Worm (Caenorhabditis elegans): ENCODE data around the gene btb-7.

btb-7 gene

DNA sequence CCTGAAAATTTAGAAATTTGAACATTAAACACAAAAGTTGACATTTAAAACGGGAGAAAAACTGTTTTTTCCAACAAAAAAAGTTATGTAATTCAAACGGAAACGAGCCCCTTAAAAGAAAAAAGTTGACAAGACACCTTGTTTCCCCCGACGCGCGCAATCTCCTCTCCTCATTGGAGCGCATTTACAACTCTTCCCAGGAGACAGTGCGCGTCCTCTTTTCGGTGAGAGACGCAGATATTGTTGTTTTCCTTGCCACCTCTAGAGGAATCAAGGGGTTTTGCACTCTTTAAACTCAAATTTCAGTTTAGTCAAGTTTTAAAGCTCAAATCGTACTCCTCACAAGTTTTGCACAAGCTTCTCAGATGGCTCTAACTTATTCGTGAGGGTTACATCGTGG lies 17.2 kb upstream of the btb-7 start, which contains the start of gene F58E1.13:
Gene F58E1.13 (minus strand): TSS at position 12 of the 400 bp plus-strand sequence.
- TF ChIP-seq ztf-11 (tag; optimal IDR thresholded peaks at IDR 0.05) (no peak), egl-27 (tag; optimal IDR thresholded peaks at IDR 0.05) (no peak), mab-9 (GFP tag; IDR thresholded peaks at IDR 0.05) (no peak)

DNA sequence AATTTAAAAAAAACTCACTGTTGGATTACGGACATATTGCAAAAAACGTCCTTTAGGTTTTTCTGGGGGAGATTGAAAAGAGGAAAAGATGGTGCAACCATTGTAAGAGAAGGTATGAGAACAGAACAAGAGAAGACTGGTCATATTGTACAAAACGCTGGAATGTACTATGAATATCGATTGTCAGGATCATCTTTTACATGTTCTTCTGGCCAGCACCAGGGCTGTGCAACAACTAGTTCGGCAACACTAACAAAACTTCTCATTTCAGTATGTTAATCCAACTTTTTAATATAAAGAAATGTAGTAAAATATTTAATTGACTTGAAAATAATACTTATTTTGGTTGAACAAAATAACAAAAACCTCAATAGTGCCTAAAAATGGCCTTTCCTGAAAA lies 9.7 kb upstream of the btb-7 start, which contains the start of gene fbxb-47:
Gene fbxb-47 (minus strand): TSS at position 101 of the 400 bp plus-strand sequence.
- no peak for TF ChIP-seq nhr-90 (tag; optimal IDR thresholded peaks at IDR 0.05; ENCODE audit: poor library complexity)
- TF ChIP-seq hpl-2 (GFP tag; optimal IDR thresholded peaks at IDR 0.05) = no peak
- TF ChIP-seq ama-1 (optimal IDR thresholded peaks at IDR 0.05) = no peak

DNA sequence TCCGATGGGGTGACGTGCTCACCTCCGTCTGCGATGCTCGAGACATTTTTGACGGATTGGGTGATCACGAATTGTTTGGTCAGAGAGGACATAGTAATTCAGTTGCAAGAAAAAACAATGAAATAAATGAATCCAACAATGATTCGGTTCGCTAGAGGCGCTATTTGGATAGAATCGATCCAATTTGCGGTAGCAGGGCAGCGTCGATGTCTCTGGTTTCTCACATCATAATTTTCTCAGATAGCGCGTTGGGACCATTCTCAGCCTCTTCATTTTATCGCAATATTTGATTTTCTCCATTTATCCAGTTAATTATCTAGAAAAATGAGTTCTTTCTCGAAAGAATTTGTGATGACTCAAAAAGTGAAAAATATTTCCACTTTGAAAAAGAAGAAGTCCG lies 6.7 kb upstream of the btb-7 start, which contains the start of gene sdz-18:
Gene sdz-18 (minus strand): TSS at position 101 of the 400 bp plus-strand sequence.
- TF ChIP-seq hlh-17 (GFP tag; optimal IDR thresholded peaks at IDR 0.05; ENCODE audit: borderline replicate concordance) (no peak), ztf-11 (tag; optimal IDR thresholded peaks at IDR 0.05) (no peak), lin-15B (tag; optimal IDR thresholded peaks at IDR 0.05) (no peak), nhr-76 (tag; optimal IDR thresholded peaks at IDR 0.05) (no peak), mep-1 (tag; optimal IDR thresholded peaks at IDR 0.05) (no peak), jun-1 (tag; optimal IDR thresholded peaks at IDR 0.05) (no peak)

DNA sequence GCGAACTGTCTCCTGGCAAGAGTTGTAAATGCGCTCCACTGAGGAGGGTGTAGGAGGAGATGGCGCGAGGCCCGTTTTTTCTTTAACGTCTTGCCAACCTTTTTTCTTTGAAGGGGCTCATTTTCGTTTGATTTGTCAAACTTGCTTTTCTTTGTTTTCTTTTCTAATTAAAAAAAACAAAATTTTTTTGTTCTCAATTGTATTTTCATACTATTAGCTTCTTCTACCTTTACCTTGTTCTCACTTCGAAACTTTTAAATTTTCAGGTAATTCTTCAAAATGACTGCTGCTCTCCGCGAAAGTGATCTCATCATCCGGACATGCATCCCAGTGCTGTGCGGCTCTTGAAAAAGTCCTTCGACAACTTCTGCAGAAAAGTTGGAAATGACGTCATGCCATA lies 3.1 kb upstream of the btb-7 start, which contains the start of gene fbxa-184:
Gene fbxa-184 (plus strand): TSS at position 301 of the 400 bp plus-strand sequence.
- TF ChIP-seq dsc-1 (tag; optimal IDR thresholded peaks at IDR 0.05) (no peak), zag-1 (tag; optimal IDR thresholded peaks at IDR 0.05) (no peak), C04F5.9 (tag; optimal IDR thresholded peaks at IDR 0.05) (no peak), lsy-2 (tag; optimal IDR thresholded peaks at IDR 0.05) (no peak), sup-37 (GFP tag; optimal IDR thresholded peaks at IDR 0.05) (no peak), egl-13 (tag; optimal IDR thresholded peaks at IDR 0.05) (no peak), tlp-1 (tag; optimal IDR thresholded peaks at IDR 0.05) (no peak), nhr-90 (tag; optimal IDR thresholded peaks at IDR 0.05; ENCODE audit: poor library complexity) (no peak), jun-1 (tag; optimal IDR thresholded peaks at IDR 0.05) (no peak), ztf-4 (tag; optimal IDR thresholded peaks at IDR 0.05) (no peak), hpl-2 (GFP tag; optimal IDR thresholded peaks at IDR 0.05) (no peak), unc-62 (GFP tag; optimal IDR thresholded peaks at IDR 0.05) (no peak), Y116A8C.19 (tag; optimal IDR thresholded peaks at IDR 0.05; ENCODE audit: borderline replicate concordance) (no peak), ceh-63 (GFP tag; optimal IDR thresholded peaks at IDR 0.05) (no peak), pag-3 (tag; optimal IDR thresholded peaks at IDR 0.05; ENCODE audit: borderline replicate concordance, insufficient read depth) (no peak), mef-2 (tag; optimal IDR thresholded peaks at IDR 0.05) (no peak), unc-30 (tag; optimal IDR thresholded peaks at IDR 0.05) (no peak), lir-3 (tag; optimal IDR thresholded peaks at IDR 0.05; ENCODE audit: poor library complexity) (no peak)

DNA sequence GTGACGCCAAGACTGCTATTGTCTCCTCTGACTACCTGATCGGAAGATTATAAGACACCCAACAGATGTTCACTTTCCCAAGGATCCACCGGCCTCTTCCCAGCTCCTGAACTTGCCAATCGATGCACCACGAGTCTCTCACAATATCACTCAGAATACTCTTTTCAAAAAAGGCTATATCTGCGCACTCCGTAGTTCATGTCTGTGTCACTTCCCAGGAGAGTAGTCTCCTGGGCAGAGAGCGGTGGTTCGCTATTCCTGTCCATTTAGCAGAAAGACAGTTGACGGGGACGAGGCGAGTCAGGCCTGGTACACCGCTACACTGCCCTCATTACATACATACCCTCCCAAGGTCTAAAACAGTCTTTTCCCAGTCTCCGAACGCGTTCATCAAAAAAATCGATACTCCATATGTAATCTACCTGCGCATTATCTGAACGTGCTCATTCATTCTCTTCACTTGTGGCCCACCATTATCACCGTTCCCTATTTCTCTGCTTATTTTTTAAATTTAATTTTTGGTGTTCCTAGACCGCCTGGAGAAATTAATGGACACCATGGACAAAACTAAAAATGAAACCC lies 1.8 kb downstream of the btb-7 start, which contains the start of gene btb-6:
Gene btb-6 (plus strand): TSS at position 532 of the 582 bp plus-strand sequence.
- TF ChIP-seq nhr-19 (GFP tag; conservative IDR thresholded peaks at IDR 0.05) (no peak), sup-37 (GFP tag; optimal IDR thresholded peaks at IDR 0.05) (no peak), lin-13 (GFP tag; optimal IDR thresholded peaks at IDR 0.05) (no peak), snpc-4 (tag; optimal IDR thresholded peaks at IDR 0.05) (no peak)

DNA sequence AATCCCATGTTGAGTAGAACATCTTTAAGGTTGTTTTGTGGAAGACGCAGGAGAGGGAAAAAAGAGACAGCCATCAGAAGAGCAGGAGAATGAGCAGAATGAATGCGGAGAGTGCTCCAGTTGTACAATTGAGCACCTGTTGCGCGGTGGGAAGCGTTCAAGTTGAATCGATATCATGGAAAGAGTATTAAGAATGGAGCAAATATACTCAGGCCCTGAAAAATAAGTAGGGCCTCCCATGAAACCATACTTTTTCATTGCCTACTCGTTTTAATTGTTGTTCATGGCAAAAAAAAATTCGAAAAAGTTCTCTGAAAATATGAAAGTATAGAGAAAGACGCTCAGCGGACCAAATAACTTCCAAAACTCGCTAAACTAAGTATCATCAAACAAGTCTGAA lies 6.1 kb downstream of the btb-7 start, which contains the start of gene fbxb-48:
Gene fbxb-48 (minus strand): TSS at position 101 of the 400 bp plus-strand sequence.
- TF ChIP-seq aly-2 (tag; optimal IDR thresholded peaks at IDR 0.05) (no peak), elt-2 (tag; optimal IDR thresholded peaks at IDR 0.05) (no peak), C04F5.9 (tag; optimal IDR thresholded peaks at IDR 0.05) (no peak), lin-15B (tag; optimal IDR thresholded peaks at IDR 0.05) (no peak), dsc-1 (tag; optimal IDR thresholded peaks at IDR 0.05) (no peak), sox-4 (tag; optimal IDR thresholded peaks at IDR 0.05) (no peak), ets-5 (GFP tag; IDR thresholded peaks at IDR 0.05) (no peak), xbp-1 (tag; optimal IDR thresholded peaks at IDR 0.05) (no peak), egl-13 (tag; optimal IDR thresholded peaks at IDR 0.05) (no peak), pqm-1 (tag; optimal IDR thresholded peaks at IDR 0.05) (no peak), nhr-19 (GFP tag; conservative IDR thresholded peaks at IDR 0.05) (no peak), mdl-1 (tag; optimal IDR thresholded peaks at IDR 0.05) (no peak), vab-15 (tag; optimal IDR thresholded peaks at IDR 0.05) (no peak), mab-9 (GFP tag; IDR thresholded peaks at IDR 0.05) (no peak), nhr-47 (tag; optimal IDR thresholded peaks at IDR 0.05) (no peak), mef-2 (tag; optimal IDR thresholded peaks at IDR 0.05) (no peak), nhr-12 (tag; optimal IDR thresholded peaks at IDR 0.05) (no peak), nhr-237 (tag; optimal IDR thresholded peaks at IDR 0.05) (no peak), C34B4.2 (tag; optimal IDR thresholded peaks at IDR 0.05) (no peak), unc-98 (GFP tag; IDR thresholded peaks at IDR 0.05) (no peak)

All from whole organism, L1 larva.